Fruit fly (Drosophila melanogaster): ENCODE measurements around the gene CG31055.

The CG31055 gene

dm6 chr3R:27694583-27694982 lies 6.6 kb upstream of the CG31055 start, which contains the start of gene Acp98AB:
TSS of gene Acp98AB (plus strand) at chr3R:27694883.
- TF ChIP-seq exex (tag; optimal IDR thresholded peaks at IDR 0.05) (no peak), E2f2 (GFP tag; IDR thresholded peaks at IDR 0.05) (no peak), insv (GFP tag; optimal IDR thresholded peaks at IDR 0.05) (no peak), CG9609 (GFP tag; optimal IDR thresholded peaks at IDR 0.05) (no peak), ind (GFP tag; optimal IDR thresholded peaks at IDR 0.05) (no peak), Fer3 (tag; optimal IDR thresholded peaks at IDR 0.05) (no peak), CG7963 (GFP tag; IDR thresholded peaks at IDR 0.05; ENCODE audit: partially characterized antibody) (no peak), ab (GFP tag; optimal IDR thresholded peaks at IDR 0.05) (no peak), Neu2 (GFP tag; optimal IDR thresholded peaks at IDR 0.05; ENCODE audit: borderline replicate concordance) (no peak), sd (tag; optimal IDR thresholded peaks at IDR 0.05) (no peak)

DNA sequence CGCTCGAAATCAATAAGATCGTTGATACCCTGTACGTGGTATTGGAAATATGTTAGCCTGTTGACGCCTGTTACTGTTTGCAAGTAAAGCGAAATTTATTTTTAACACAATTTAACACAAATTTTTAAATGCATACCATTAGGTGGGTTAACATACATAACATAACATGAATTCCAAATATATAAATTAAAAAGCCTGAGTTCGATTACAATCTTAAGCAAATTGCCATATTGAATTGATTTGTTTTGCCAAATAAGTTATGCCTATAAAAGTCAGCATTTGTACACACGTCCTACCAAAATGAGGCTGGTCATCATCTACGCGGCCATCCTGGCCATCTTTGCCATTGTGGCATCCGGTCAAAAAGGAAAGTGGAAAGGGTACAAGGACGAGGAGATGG lies 6.1 kb upstream of the CG31055 start, which contains the start of gene CG43319:
CG43319 (plus strand) TSS at position 301 of the 400 bp plus-strand sequence.
- TF ChIP-seq Max (GFP tag; optimal IDR thresholded peaks at IDR 0.05) = no peak

- no peak for TF ChIP-seq GATAe (GFP tag; conservative IDR thresholded peaks at IDR 0.05)
- TF ChIP-seq gem (tag; optimal IDR thresholded peaks at IDR 0.05) = no peak
- TF ChIP-seq CG1603 (tag; optimal IDR thresholded peaks at IDR 0.05) = no peak
- TF ChIP-seq Hr39 (optimal IDR thresholded peaks at IDR 0.05) = no peak
- no peak for TF ChIP-seq bab2 (GFP tag; optimal IDR thresholded peaks at IDR 0.05)
- TF ChIP-seq CG2120 (GFP tag; optimal IDR thresholded peaks at IDR 0.05) = no peak
- TF ChIP-seq Ets97D (GFP tag; optimal IDR thresholded peaks at IDR 0.05) = no peak
- TF ChIP-seq Dip2 (GFP tag; IDR thresholded peaks at IDR 0.05) = no peak
- TF ChIP-seq Six4 (GFP tag; optimal IDR thresholded peaks at IDR 0.05) = no peak
- no peak for TF ChIP-seq Trl (optimal IDR thresholded peaks at IDR 0.05)
- no peak for TF ChIP-seq Trl (GFP tag; optimal IDR thresholded peaks at IDR 0.05)
- TF ChIP-seq CG32772 (GFP tag; IDR thresholded peaks at IDR 0.05) = no peak
- TF ChIP-seq CG12769 (tag; optimal IDR thresholded peaks at IDR 0.05) = no peak
- no peak for TF ChIP-seq CG17802 (tag; optimal IDR thresholded peaks at IDR 0.05)
- no peak for TF ChIP-seq sens-2 (GFP tag; IDR thresholded peaks at IDR 0.05)
- no peak for TF ChIP-seq CG8388 (GFP tag; optimal IDR thresholded peaks at IDR 0.05)
- TF ChIP-seq ssp (GFP tag; IDR thresholded peaks at IDR 0.05) = no peak
- no peak for TF ChIP-seq fru (optimal IDR thresholded peaks at IDR 0.05)
Measured at dm6 chr3R:27692645-27693307, 4.8 kb upstream of the CG31055 start.

DNA sequence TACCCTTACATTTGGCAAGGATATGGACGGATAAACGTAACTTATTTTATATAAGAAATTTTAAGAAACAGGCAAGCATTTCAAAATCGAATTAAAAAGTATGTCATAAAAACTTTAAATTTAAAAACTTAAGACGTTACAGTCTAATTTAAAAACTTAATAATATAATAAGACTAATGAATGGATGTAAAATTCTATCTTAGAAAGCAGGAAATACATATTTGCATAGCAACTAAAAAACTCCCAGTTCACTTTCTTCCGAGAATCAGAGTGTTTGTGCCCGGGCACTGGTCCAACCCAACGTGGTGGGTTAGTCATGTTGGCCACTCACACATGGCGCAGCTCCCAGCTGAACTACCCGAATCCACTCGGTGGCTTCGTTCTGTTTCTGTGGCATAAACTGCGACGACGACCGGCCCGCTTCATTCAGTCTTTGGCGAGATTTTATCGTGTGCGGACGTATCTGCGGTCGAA lies 2.4 kb downstream of the CG31055 start, which contains the start of gene CG12880:
CG12880 (plus strand) TSS at position 424 of the 474 bp plus-strand sequence.
- TF ChIP-seq Ets65A (GFP tag) (peak; percentile 3), Deaf1 (tag; optimal IDR thresholded peaks at IDR 0.05) (peak; percentile 64), CG18599 (GFP tag; optimal IDR thresholded peaks at IDR 0.05) (no peak), D19A (tag; optimal IDR thresholded peaks at IDR 0.05) (peak; percentile 87), CG7556 (GFP tag; optimal IDR thresholded peaks at IDR 0.05) (peak; percentile 20)

- TF ChIP-seq crol (GFP tag; IDR thresholded peaks at IDR 0.05) (peak; percentile 59), maf-S (GFP tag; optimal IDR thresholded peaks at IDR 0.05) (no peak)
Measured at dm6 chr3R:27685074-27685473, 2.9 kb downstream of the CG31055 start.
